Worm (Caenorhabditis elegans) whole organism, L3 larva: ENCODE data around the gene mlcd-1.

Experiments
- R02D3.7 ChIP-seq: fragments of 150-350 bp; optimal IDR thresholded peaks from 2 replicates; lab custom pipeline; 2014; ENCODE audit warnings: missing biosample characterization, missing genetic modification characterization
- fos-1 ChIP-seq: fragments of 150-350 bp; optimal IDR thresholded peaks from 2 replicates; lab custom pipeline; 2014; ENCODE audit warnings: missing biosample characterization, missing genetic modification characterization

DNA sequence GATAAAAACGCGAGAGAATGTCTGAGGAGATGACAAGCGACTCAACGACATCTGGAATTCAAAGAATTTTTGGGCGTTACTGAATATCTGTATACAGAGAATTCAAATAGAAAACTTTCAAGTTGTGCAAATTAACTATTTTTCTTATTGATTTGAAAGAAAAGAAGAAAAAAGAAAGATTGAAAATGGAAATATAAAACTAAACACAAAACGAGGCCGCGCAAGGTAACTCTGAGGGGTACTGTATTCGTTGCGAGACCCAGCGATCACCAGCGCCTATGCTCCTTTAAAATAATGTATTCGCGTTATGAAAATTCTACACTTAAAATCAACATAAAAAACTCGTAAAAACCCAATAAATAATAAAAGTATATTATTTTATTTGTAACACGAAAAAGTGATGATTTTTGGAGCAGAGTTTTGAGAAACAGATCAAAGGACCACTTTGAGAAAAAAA, 27.9 kb upstream of the mlcd-1 start, which contains the start of gene asb-1:
- TF ChIP-seq R02D3.7 (no peak), fos-1 (no peak)
